In genomic region chrII:10541923-10542486, ce11 we compare ENCODE assay signal across 2 worm cellular contexts.
TF ChIP-seq lines count a peak whose summit lies in the region.

Gene pro-1 (minus strand): TSS chrII:10541996.

TF ChIP-seq in whole organism, L2 larva, 48 proteins besides CTCF, POLR2A, EP300 and RAD21 (continued from another document):
- peak; percentile 53 for TF ChIP-seq nhr-11 (tag; optimal IDR thresholded peaks at IDR 0.05; lab: Kevin White, UChicago)
- TF ChIP-seq snpc-4 (tag; optimal IDR thresholded peaks at IDR 0.05; lab: Kevin White, UChicago), result no peak
- TF ChIP-seq fos-1 (tag; optimal IDR thresholded peaks at IDR 0.05; lab: Kevin White, UChicago), result no peak
- peak; percentile 70 for TF ChIP-seq sem-4 (tag; optimal IDR thresholded peaks at IDR 0.05; lab: Kevin White, UChicago)
- TF ChIP-seq sma-3 (GFP tag; optimal IDR thresholded peaks at IDR 0.05; lab: Kevin White, UChicago), result peak; percentile 85
- peak; percentile 84 for TF ChIP-seq F13H6.1 (tag; optimal IDR thresholded peaks at IDR 0.05; lab: Kevin White, UChicago)
- peak; percentile 28 to 89 for TF ChIP-seq lsy-2 (tag; optimal IDR thresholded peaks at IDR 0.05; lab: Kevin White, UChicago)
- TF ChIP-seq ztf-1 (GFP tag; conservative IDR thresholded peaks at IDR 0.05; lab: Robert Waterston, UW), result no peak
- no peak for TF ChIP-seq dmd-4 (tag; optimal IDR thresholded peaks at IDR 0.05; lab: Kevin White, UChicago)
- no peak for TF ChIP-seq unc-39 (tag; optimal IDR thresholded peaks at IDR 0.05; lab: Kevin White, UChicago)
- TF ChIP-seq gmeb-1 (tag; optimal IDR thresholded peaks at IDR 0.05; lab: Kevin White, UChicago), result peak; percentile 83
- no peak for TF ChIP-seq aly-2 (tag; optimal IDR thresholded peaks at IDR 0.05; lab: Kevin White, UChicago)
- no peak for TF ChIP-seq nhr-12 (tag; optimal IDR thresholded peaks at IDR 0.05; lab: Kevin White, UChicago)
- no peak for TF ChIP-seq peb-1 (tag; optimal IDR thresholded peaks at IDR 0.05; lab: Kevin White, UChicago)
- TF ChIP-seq unc-62 (GFP tag; optimal IDR thresholded peaks at IDR 0.05; lab: Kevin White, UChicago), result no peak
- peak; percentile 25 for TF ChIP-seq mbf-1 (tag; optimal IDR thresholded peaks at IDR 0.05; lab: Kevin White, UChicago)
- no peak for TF ChIP-seq skn-1 (tag; optimal IDR thresholded peaks at IDR 0.05; lab: Kevin White, UChicago)
- TF ChIP-seq blmp-1 (tag; optimal IDR thresholded peaks at IDR 0.05; lab: Kevin White, UChicago; ENCODE audit: insufficient read depth), result peak; percentile 83
- TF ChIP-seq nhr-23 (tag; optimal IDR thresholded peaks at IDR 0.05; lab: Kevin White, UChicago), result no peak
- peak; percentile 29 for TF ChIP-seq zag-1 (tag; optimal IDR thresholded peaks at IDR 0.05; lab: Kevin White, UChicago)
- peak; percentile 79 for TF ChIP-seq sma-9 (GFP tag; optimal IDR thresholded peaks at IDR 0.05; lab: Kevin White, UChicago)
- no peak for TF ChIP-seq sma-9 (tag; optimal IDR thresholded peaks at IDR 0.05; lab: Kevin White, UChicago)
- TF ChIP-seq mab-5 (tag; optimal IDR thresholded peaks at IDR 0.05; lab: Kevin White, UChicago), result peak; percentile 33
- TF ChIP-seq ceh-82 (tag; optimal IDR thresholded peaks at IDR 0.05; lab: Kevin White, UChicago), result no peak
- TF ChIP-seq nhr-77 (tag; optimal IDR thresholded peaks at IDR 0.05; lab: Kevin White, UChicago), result no peak

TF ChIP-seq in whole organism, L4 larva, 104 proteins besides CTCF, POLR2A, EP300 and RAD21 (continued from another document):
- TF ChIP-seq saeg-2 (GFP tag; IDR thresholded peaks at IDR 0.05; lab: Robert Waterston, UW), result peak; percentile 83
- no peak for TF ChIP-seq daf-12 (tag; optimal IDR thresholded peaks at IDR 0.05; lab: Kevin White, UChicago)
- no peak for TF ChIP-seq nhr-76 (tag; optimal IDR thresholded peaks at IDR 0.05; lab: Kevin White, UChicago)
- TF ChIP-seq Y48G9A.11 (GFP tag; IDR thresholded peaks at IDR 0.05; lab: Robert Waterston, UW), result peak; percentile 56; the same call in 1 of the 2 replicates
- TF ChIP-seq madf-9 (GFP tag; conservative IDR thresholded peaks at IDR 0.05; lab: Robert Waterston, UW), result no peak
- TF ChIP-seq arid-1 (GFP tag; conservative IDR thresholded peaks at IDR 0.05; lab: Robert Waterston, UW), result peak; percentile 92
- no peak for TF ChIP-seq ceh-32 (tag; optimal IDR thresholded peaks at IDR 0.05; lab: Kevin White, UChicago; ENCODE audit: poor library complexity)
- TF ChIP-seq F49E8.2 (tag; optimal IDR thresholded peaks at IDR 0.05; lab: Kevin White, UChicago; ENCODE audit: borderline replicate concordance), result no peak
- TF ChIP-seq gei-8 (GFP tag; optimal IDR thresholded peaks at IDR 0.05; lab: Kevin White, UChicago), result peak; percentile 12
- TF ChIP-seq fkh-10 (GFP tag; optimal IDR thresholded peaks at IDR 0.05; lab: Kevin White, UChicago), result no peak
- peak; percentile 96 for TF ChIP-seq ctbp-1 (GFP tag; IDR thresholded peaks at IDR 0.05; lab: Robert Waterston, UW)
- peak; percentile 70; the same call in 1 of the 2 replicates for TF ChIP-seq lim-7 (GFP tag; IDR thresholded peaks at IDR 0.05; lab: Robert Waterston, UW)
- peak; percentile 90 for TF ChIP-seq dve-1 (tag; optimal IDR thresholded peaks at IDR 0.05; lab: Kevin White, UChicago; ENCODE audit: insufficient read depth)
- peak; percentile 98 for TF ChIP-seq sdz-12 (GFP tag; optimal IDR thresholded peaks at IDR 0.05; lab: Kevin White, UChicago)
- peak; percentile 61 for TF ChIP-seq nhr-11 (tag; optimal IDR thresholded peaks at IDR 0.05; lab: Kevin White, UChicago)
- peak; percentile 47 to 91 for TF ChIP-seq lsy-2 (tag; optimal IDR thresholded peaks at IDR 0.05; lab: Kevin White, UChicago)
- TF ChIP-seq duxl-1 (tag; optimal IDR thresholded peaks at IDR 0.05; lab: Kevin White, UChicago; ENCODE audit: poor library complexity), result peak; percentile 83
- TF ChIP-seq mxl-2 (GFP tag; conservative IDR thresholded peaks at IDR 0.05; lab: Robert Waterston, UW), result no peak
- peak; percentile 35; the same call in 1 of the 2 replicates for TF ChIP-seq zip-11 (GFP tag; IDR thresholded peaks at IDR 0.05; lab: Robert Waterston, UW)
- TF ChIP-seq F10B5.3 (tag; optimal IDR thresholded peaks at IDR 0.05; lab: Kevin White, UChicago), result no peak
- TF ChIP-seq mxl-3 (GFP tag; optimal IDR thresholded peaks at IDR 0.05; lab: Kevin White, UChicago), result no peak
- no peak for TF ChIP-seq snpc-4 (tag; optimal IDR thresholded peaks at IDR 0.05; lab: Kevin White, UChicago)
- peak; percentile 83 for TF ChIP-seq hlh-30 (tag; optimal IDR thresholded peaks at IDR 0.05; lab: Kevin White, UChicago; ENCODE audit: insufficient read depth)
- TF ChIP-seq nhr-41 (GFP tag; IDR thresholded peaks at IDR 0.05; lab: Robert Waterston, UW), result peak; percentile 66; the same call in 1 of the 2 replicates
- TF ChIP-seq mdl-1 (tag; optimal IDR thresholded peaks at IDR 0.05; lab: Kevin White, UChicago), result peak; percentile 6 to 13
- no peak for TF ChIP-seq spr-1 (tag; optimal IDR thresholded peaks at IDR 0.05; lab: Kevin White, UChicago)
- peak; percentile 75; the same call in 1 of the 2 replicates for TF ChIP-seq dmd-9 (GFP tag; IDR thresholded peaks at IDR 0.05; lab: Robert Waterston, UW)
- no peak for TF ChIP-seq daf-8 (GFP tag; IDR thresholded peaks at IDR 0.05; lab: Robert Waterston, UW)
- peak; percentile 72 for TF ChIP-seq lin-1 (GFP tag; IDR thresholded peaks at IDR 0.05; lab: Robert Waterston, UW)
- TF ChIP-seq nhr-42 (GFP tag; IDR thresholded peaks at IDR 0.05; lab: Robert Waterston, UW), result peak; percentile 78
- TF ChIP-seq aha-1 (tag; lab: Kevin White, UChicago), result no peak
- peak; percentile 85 for TF ChIP-seq nhr-102 (tag; optimal IDR thresholded peaks at IDR 0.05; lab: Kevin White, UChicago)
- peak; percentile 92 for TF ChIP-seq egl-43 (GFP tag; IDR thresholded peaks at IDR 0.05; lab: Robert Waterston, UW)
- TF ChIP-seq R02D3.7 (tag; optimal IDR thresholded peaks at IDR 0.05; lab: Kevin White, UChicago), result peak; percentile 80
- TF ChIP-seq spr-3 (GFP tag; optimal IDR thresholded peaks at IDR 0.05; lab: Kevin White, UChicago), result peak; percentile 48
- TF ChIP-seq F26F4.8 (GFP tag; conservative IDR thresholded peaks at IDR 0.05; lab: Robert Waterston, UW), result no peak
- peak; percentile 66 for TF ChIP-seq F37D6.2 (tag; optimal IDR thresholded peaks at IDR 0.05; lab: Kevin White, UChicago)
- TF ChIP-seq lin-38 (GFP tag; IDR thresholded peaks at IDR 0.05; lab: Robert Waterston, UW), result peak; percentile 84
- no peak for TF ChIP-seq ZK546.5 (tag; optimal IDR thresholded peaks at IDR 0.05; lab: Kevin White, UChicago)
- TF ChIP-seq unc-62 (GFP tag; optimal IDR thresholded peaks at IDR 0.05 in 1 of 2; lab: Kevin White, UChicago), result peak in 1 of 2 experiments; percentile 90
- TF ChIP-seq unc-62 (tag; optimal IDR thresholded peaks at IDR 0.05; lab: Kevin White, UChicago), result no peak
- TF ChIP-seq dmd-8 (GFP tag; IDR thresholded peaks at IDR 0.05; lab: Robert Waterston, UW), result 0 out of 2 replicates have a peak, but pooled peaks have one; percentile 39
- 0 out of 2 replicates have a peak, but pooled peaks have one; percentile 68 for TF ChIP-seq vab-7 (GFP tag; IDR thresholded peaks at IDR 0.05; lab: Robert Waterston, UW)
- TF ChIP-seq hmg-1.1 (GFP tag; IDR thresholded peaks at IDR 0.05; lab: Robert Waterston, UW), result peak; percentile 80
- TF ChIP-seq daf-16 (GFP tag; optimal IDR thresholded peaks at IDR 0.05; lab: Kevin White, UChicago), result peak in 1 of 2 experiments; percentile 37
- TF ChIP-seq daf-16 (tag; optimal IDR thresholded peaks at IDR 0.05; lab: Kevin White, UChicago), result peak; percentile 87
- no peak for TF ChIP-seq unc-39 (tag; optimal IDR thresholded peaks at IDR 0.05; lab: Kevin White, UChicago)
- peak; percentile 50; the same call in 1 of the 2 replicates for TF ChIP-seq Y105C5A.15 (GFP tag; IDR thresholded peaks at IDR 0.05; lab: Robert Waterston, UW)
- TF ChIP-seq T20F7.1 (GFP tag; optimal IDR thresholded peaks at IDR 0.05; lab: Kevin White, UChicago), result peak; percentile 83
- peak; percentile 94 for TF ChIP-seq zfp-3 (GFP tag; conservative IDR thresholded peaks at IDR 0.05; lab: Robert Waterston, UW)
- peak; percentile 61 for TF ChIP-seq zip-2 (tag; optimal IDR thresholded peaks at IDR 0.05; lab: Kevin White, UChicago)
- no peak for TF ChIP-seq ceh-62 (tag; optimal IDR thresholded peaks at IDR 0.05; lab: Kevin White, UChicago)
- peak; percentile 20 for TF ChIP-seq ztf-7 (tag; optimal IDR thresholded peaks at IDR 0.05; lab: Kevin White, UChicago)
- TF ChIP-seq tra-1 (GFP tag; IDR thresholded peaks at IDR 0.05; lab: Robert Waterston, UW), result peak; percentile 65
- no peak for TF ChIP-seq zfp-2 (tag; optimal IDR thresholded peaks at IDR 0.05; lab: Kevin White, UChicago)
- TF ChIP-seq lin-15B (tag; optimal IDR thresholded peaks at IDR 0.05; lab: Kevin White, UChicago), result no peak
- TF ChIP-seq Y75B8A.6 (GFP tag; IDR thresholded peaks at IDR 0.05; lab: Robert Waterston, UW), result peak; percentile 45; the same call in 1 of the 2 replicates
- peak; percentile 85 for TF ChIP-seq snpc-1.2 (GFP tag; IDR thresholded peaks at IDR 0.05; lab: Robert Waterston, UW)
- TF ChIP-seq nhr-6 (tag; optimal IDR thresholded peaks at IDR 0.05; lab: Kevin White, UChicago), result peak; percentile 76
- TF ChIP-seq unc-130 (GFP tag; optimal IDR thresholded peaks at IDR 0.05; lab: Kevin White, UChicago), result no peak
- TF ChIP-seq zag-1 (tag; optimal IDR thresholded peaks at IDR 0.05; lab: Kevin White, UChicago), result no peak
- TF ChIP-seq tag-97 (GFP tag; IDR thresholded peaks at IDR 0.05; lab: Robert Waterston, UW), result peak; percentile 72; the same call in 1 of the 2 replicates
- TF ChIP-seq nhr-28 (tag; optimal IDR thresholded peaks at IDR 0.05; lab: Kevin White, UChicago), result peak; percentile 47
- TF ChIP-seq ces-1 (GFP tag; optimal IDR thresholded peaks at IDR 0.05; lab: Kevin White, UChicago), result no peak
- peak; percentile 98 for TF ChIP-seq mep-1 (tag; optimal IDR thresholded peaks at IDR 0.05; lab: Kevin White, UChicago)
- no peak for TF ChIP-seq nhr-237 (tag; optimal IDR thresholded peaks at IDR 0.05; lab: Kevin White, UChicago)
- TF ChIP-seq mes-2 (tag; optimal IDR thresholded peaks at IDR 0.05; lab: Kevin White, UChicago; ENCODE audit: poor library complexity, severe bottlenecking), result peak; percentile 79
- TF ChIP-seq jun-1 (tag; optimal IDR thresholded peaks at IDR 0.05; lab: Kevin White, UChicago), result peak; percentile 34
- peak; percentile 95 for TF ChIP-seq T26A8.4 (GFP tag; IDR thresholded peaks at IDR 0.05; lab: Robert Waterston, UW)
- no peak for TF ChIP-seq ztf-11 (tag; optimal IDR thresholded peaks at IDR 0.05; lab: Kevin White, UChicago)
- TF ChIP-seq nhr-10 (tag; optimal IDR thresholded peaks at IDR 0.05; lab: Kevin White, UChicago), result no peak
- TF ChIP-seq nhr-48 (tag; optimal IDR thresholded peaks at IDR 0.05; lab: Kevin White, UChicago), result peak; percentile 22
- no peak for TF ChIP-seq pqm-1 (tag; optimal IDR thresholded peaks at IDR 0.05; lab: Kevin White, UChicago)
- no peak for TF ChIP-seq Y5F2A.4 (GFP tag; optimal IDR thresholded peaks at IDR 0.05; lab: Kevin White, UChicago)
- TF ChIP-seq set-16 (GFP tag; IDR thresholded peaks at IDR 0.05; lab: Robert Waterston, UW), result 0 out of 2 replicates have a peak, but pooled peaks have one; percentile 7
- TF ChIP-seq hlh-11 (tag; optimal IDR thresholded peaks at IDR 0.05; lab: Kevin White, UChicago), result peak; percentile 76
- TF ChIP-seq lin-29 (GFP tag; IDR thresholded peaks at IDR 0.05; lab: Robert Waterston, UW), result peak; percentile 89
- peak; percentile 68; the same call in 1 of the 2 replicates for TF ChIP-seq ZK337.2 (GFP tag; IDR thresholded peaks at IDR 0.05; lab: Robert Waterston, UW)
- no peak for TF ChIP-seq aly-2 (tag; optimal IDR thresholded peaks at IDR 0.05; lab: Kevin White, UChicago)
- TF ChIP-seq daf-19 (GFP tag; conservative IDR thresholded peaks at IDR 0.05; lab: Robert Waterston, UW), result peak; percentile 78
- peak; percentile 89; the same call in 1 of the 2 replicates for TF ChIP-seq D1046.2 (GFP tag; IDR thresholded peaks at IDR 0.05; lab: Robert Waterston, UW)
- peak; percentile 54 for TF ChIP-seq dmd-6 (GFP tag; IDR thresholded peaks at IDR 0.05; lab: Robert Waterston, UW)
- peak; percentile 58 for TF ChIP-seq dpl-1 (GFP tag; optimal IDR thresholded peaks at IDR 0.05; lab: Kevin White, UChicago)
